Worm (Caenorhabditis elegans) whole organism, young adult: ENCODE data around the gene W05B10.3.
A peak's percentile ranks its signal among the peaks of the same experiment; 100 is the strongest.

Experiments
- F55B11.4 ChIP-seq: sonication (generic microtip); optimal IDR thresholded peaks from 2 replicates; lab custom pipeline; 2016; ENCODE audit warnings: missing compliant biosample characterization, missing genetic modification characterization, borderline replicate concordance; ENCODE audit not compliant: insufficient read depth
- Y53F4B.3 ChIP-seq: fragments of 200-800 bp; sonication (Bioruptor generic); IDR thresholded peaks from 2 replicates; pipeline ENCODE4 v1.3.6; 2022; ENCODE audit warnings: missing genetic modification reagents, missing genetic modification characterization, missing compliant biosample characterization
- Y95B8A.8 ChIP-seq: fragments of 200-800 bp; sonication (Bioruptor generic); IDR thresholded peaks from 2 replicates; pipeline ENCODE4 v1.3.6; 2022; ENCODE audit warnings: missing genetic modification reagents, missing genetic modification characterization, missing compliant biosample characterization
- ets-4 ChIP-seq: fragments of 200-800 bp; sonication (Bioruptor generic); optimal IDR thresholded peaks from 2 replicates; lab custom pipeline; 2018; ENCODE audit warnings: mild to moderate bottlenecking, missing genetic modification characterization, missing compliant biosample characterization
- him-1 ChIP-seq: sonication (generic microtip); optimal IDR thresholded peaks from 2 replicates; lab custom pipeline; 2016; ENCODE audit warnings: missing genotype, missing genetic modification reagents, missing genetic modification characterization, missing compliant biosample characterization
- hmg-20 ChIP-seq: fragments of 200-800 bp; sonication (Bioruptor generic); IDR thresholded peaks from 2 replicates; pipeline ENCODE4 v1.3.6; 2022; ENCODE audit warnings: missing genetic modification reagents, missing genetic modification characterization, missing compliant biosample characterization
- repo-1 ChIP-seq: sonication (generic microtip); optimal IDR thresholded peaks from 2 replicates; lab custom pipeline; 2017; ENCODE audit warnings: mild to moderate bottlenecking, missing genetic modification characterization, missing compliant biosample characterization
- snpc-4 ChIP-seq, 5 experiments: fragments of 150-350 bp in 1 of 5; sonication (generic microtip) in 4 of 5; optimal IDR thresholded peaks; 2 replicates each; lab custom pipeline; 2014 to 2018; ENCODE audit warnings: missing genetic modification characterization in 5 of 5, missing biosample characterization in 3 of 5, antibody characterized with exemption in 2 of 5, mild to moderate bottlenecking in 2 of 5, missing compliant biosample characterization in 2 of 5, missing genotype in 2 of 5, moderate library complexity in 2 of 5, missing genetic modification reagents in 1 of 5
- ztf-6 ChIP-seq: fragments of 200-800 bp; sonication (Bioruptor generic); IDR thresholded peaks from 2 replicates; pipeline ENCODE4 v1.3.6; 2022; ENCODE audit warnings: missing genetic modification reagents, missing genetic modification characterization, missing compliant biosample characterization

ce11 chrV:12659426-12659825, 2.1 kb downstream of the W05B10.3 start, which contains the start of gene ccch-3:
- TF ChIP-seq repo-1 (tag; lab: Kevin White, UChicago) (peak; percentile 1), snpc-4 (GFP tag; optimal IDR thresholded peaks at IDR 0.05; lab: Kevin White, UChicago) (peak; percentile 7), snpc-4 (tag; optimal IDR thresholded peaks at IDR 0.05; lab: Kevin White, UChicago) (peak in 3 of 4 experiments; percentile 43 to 60 (median 52)), ztf-6 (GFP tag; lab: Robert Waterston, UW) (no peak), hmg-20 (GFP tag; lab: Robert Waterston, UW) (0 out of 2 replicates have a peak, but pooled peaks have one; percentile 10), F55B11.4 (tag; lab: Kevin White, UChicago) (no peak), ets-4 (no peak), him-1 (peak; percentile 31), Y95B8A.8 (GFP tag; lab: Robert Waterston, UW) (no peak), Y53F4B.3 (GFP tag; lab: Robert Waterston, UW) (no peak)
